4 worm cellular contexts compared by ENCODE assay signal in genomic region chrV:20693968-20694367, ce11.
TF ChIP-seq lines count a peak whose summit lies in the region.

No protein-coding gene starts in this region.

TF ChIP-seq in whole organism, L2 larva, 48 proteins besides CTCF, POLR2A, EP300 and RAD21:
- TF ChIP-seq lin-13 (GFP tag; optimal IDR thresholded peaks at IDR 0.05; lab: Kevin White, UChicago) (peak; percentile 45), C34F6.9 (tag; optimal IDR thresholded peaks at IDR 0.05; lab: Kevin White, UChicago) (peak; percentile 6), Y55F3AM.14 (GFP tag; optimal IDR thresholded peaks at IDR 0.05; lab: Kevin White, UChicago) (peak; percentile 18), nhr-129 (tag; optimal IDR thresholded peaks at IDR 0.05; lab: Kevin White, UChicago) (peak; percentile 39), elt-3 (tag; optimal IDR thresholded peaks at IDR 0.05; lab: Kevin White, UChicago) (no peak), ZK546.5 (tag; optimal IDR thresholded peaks at IDR 0.05; lab: Kevin White, UChicago) (no peak), gmeb-1 (tag; optimal IDR thresholded peaks at IDR 0.05; lab: Kevin White, UChicago) (peak; percentile 44), ceh-82 (tag; optimal IDR thresholded peaks at IDR 0.05; lab: Kevin White, UChicago) (no peak), sma-3 (GFP tag; optimal IDR thresholded peaks at IDR 0.05; lab: Kevin White, UChicago) (peak; percentile 73), lin-11 (tag; optimal IDR thresholded peaks at IDR 0.05; lab: Kevin White, UChicago) (peak; percentile 17), crh-2 (tag; optimal IDR thresholded peaks at IDR 0.05; lab: Kevin White, UChicago) (peak; percentile 4), unc-55 (GFP tag; optimal IDR thresholded peaks at IDR 0.05; lab: Kevin White, UChicago) (peak; percentile 18), lsy-2 (tag; optimal IDR thresholded peaks at IDR 0.05; lab: Kevin White, UChicago) (peak in 1 of 2 experiments; percentile 21), sma-9 (GFP tag; optimal IDR thresholded peaks at IDR 0.05; lab: Kevin White, UChicago) (no peak), sma-9 (tag; optimal IDR thresholded peaks at IDR 0.05; lab: Kevin White, UChicago) (no peak), F13H6.1 (tag; optimal IDR thresholded peaks at IDR 0.05; lab: Kevin White, UChicago) (peak; percentile 40)

TF ChIP-seq in whole organism, L4 larva, 104 proteins besides CTCF, POLR2A, EP300 and RAD21 (continues in another document):
- TF ChIP-seq nhr-111 (GFP tag; optimal IDR thresholded peaks at IDR 0.05; lab: Kevin White, UChicago) (no peak), zag-1 (tag; optimal IDR thresholded peaks at IDR 0.05; lab: Kevin White, UChicago) (no peak), dve-1 (tag; optimal IDR thresholded peaks at IDR 0.05; lab: Kevin White, UChicago; ENCODE audit: insufficient read depth) (peak; percentile 33), daf-8 (GFP tag; IDR thresholded peaks at IDR 0.05; lab: Robert Waterston, UW) (no peak), ceh-28 (tag; optimal IDR thresholded peaks at IDR 0.05; lab: Kevin White, UChicago) (no peak), F26F4.8 (GFP tag; conservative IDR thresholded peaks at IDR 0.05; lab: Robert Waterston, UW) (peak; percentile 88), zfp-2 (tag; optimal IDR thresholded peaks at IDR 0.05; lab: Kevin White, UChicago) (peak; percentile 11), T26A8.4 (GFP tag; IDR thresholded peaks at IDR 0.05; lab: Robert Waterston, UW) (peak; percentile 87), nhr-41 (GFP tag; IDR thresholded peaks at IDR 0.05; lab: Robert Waterston, UW) (no peak), unc-62 (GFP tag; optimal IDR thresholded peaks at IDR 0.05 in 1 of 2; lab: Kevin White, UChicago) (no peak), unc-62 (tag; optimal IDR thresholded peaks at IDR 0.05; lab: Kevin White, UChicago) (no peak), snpc-1.2 (GFP tag; IDR thresholded peaks at IDR 0.05; lab: Robert Waterston, UW) (peak; percentile 80), tag-97 (GFP tag; IDR thresholded peaks at IDR 0.05; lab: Robert Waterston, UW) (no peak), lin-1 (GFP tag; IDR thresholded peaks at IDR 0.05; lab: Robert Waterston, UW) (peak; percentile 81), ztf-11 (tag; optimal IDR thresholded peaks at IDR 0.05; lab: Kevin White, UChicago) (no peak), egl-43 (GFP tag; IDR thresholded peaks at IDR 0.05; lab: Robert Waterston, UW) (peak; percentile 95), dmd-6 (GFP tag; IDR thresholded peaks at IDR 0.05; lab: Robert Waterston, UW) (peak; percentile 65), dpl-1 (GFP tag; optimal IDR thresholded peaks at IDR 0.05; lab: Kevin White, UChicago) (peak; percentile 13), rbr-2 (tag; optimal IDR thresholded peaks at IDR 0.05; lab: Kevin White, UChicago) (peak; percentile 56), F49E8.2 (tag; optimal IDR thresholded peaks at IDR 0.05; lab: Kevin White, UChicago; ENCODE audit: borderline replicate concordance) (peak; percentile 16), nhr-102 (tag; optimal IDR thresholded peaks at IDR 0.05; lab: Kevin White, UChicago) (no peak), nhr-6 (tag; optimal IDR thresholded peaks at IDR 0.05; lab: Kevin White, UChicago) (peak; percentile 58), ceh-20 (GFP tag; IDR thresholded peaks at IDR 0.05; lab: Robert Waterston, UW) (peak; percentile 44; the same call in 1 of the 2 replicates), saeg-2 (GFP tag; IDR thresholded peaks at IDR 0.05; lab: Robert Waterston, UW) (0 out of 2 replicates have a peak, but pooled peaks have one; percentile 11), ZK337.2 (GFP tag; IDR thresholded peaks at IDR 0.05; lab: Robert Waterston, UW) (peak; percentile 68; the same call in 1 of the 2 replicates)

TF ChIP-seq in whole organism, late embryonic, 69 proteins besides CTCF, POLR2A, EP300 and RAD21 (continues in another document):
- TF ChIP-seq tbx-7 (tag; optimal IDR thresholded peaks at IDR 0.05; lab: Kevin White, UChicago) (no peak), lin-11 (tag; optimal IDR thresholded peaks at IDR 0.05; lab: Kevin White, UChicago) (peak; percentile 50), dve-1 (tag; optimal IDR thresholded peaks at IDR 0.05; lab: Kevin White, UChicago) (peak; percentile 29), ceh-48 (tag; optimal IDR thresholded peaks at IDR 0.05; lab: Kevin White, UChicago) (peak; percentile 15), lim-6 (tag; optimal IDR thresholded peaks at IDR 0.05; lab: Kevin White, UChicago) (no peak), ceh-24 (tag; optimal IDR thresholded peaks at IDR 0.05; lab: Kevin White, UChicago) (no peak), C08G9.2 (tag; optimal IDR thresholded peaks at IDR 0.05; lab: Kevin White, UChicago) (peak; percentile 28), T23F11.4 (GFP tag; optimal IDR thresholded peaks at IDR 0.05; lab: Kevin White, UChicago) (no peak), unc-3 (GFP tag; conservative IDR thresholded peaks at IDR 0.05; lab: Robert Waterston, UW) (no peak), unc-3 (tag; optimal IDR thresholded peaks at IDR 0.05; lab: Kevin White, UChicago) (no peak), madf-2 (tag; optimal IDR thresholded peaks at IDR 0.05; lab: Kevin White, UChicago) (peak; percentile 29), C38D4.7 (GFP tag; optimal IDR thresholded peaks at IDR 0.05; lab: Kevin White, UChicago) (peak; percentile 58), ceh-14 (tag; optimal IDR thresholded peaks at IDR 0.05; lab: Kevin White, UChicago) (no peak), ama-1 (optimal IDR thresholded peaks at IDR 0.05; lab: Kevin White, UChicago) (no peak), zip-5 (tag; optimal IDR thresholded peaks at IDR 0.05; lab: Kevin White, UChicago) (peak; percentile 3), ceh-45 (GFP tag; IDR thresholded peaks at IDR 0.05; lab: Robert Waterston, UW) (0 out of 2 replicates have a peak, but pooled peaks have one; percentile 46), unc-86 (tag; optimal IDR thresholded peaks at IDR 0.05; lab: Kevin White, UChicago) (no peak), unc-55 (GFP tag; optimal IDR thresholded peaks at IDR 0.05; lab: Kevin White, UChicago) (no peak), ztf-16 (tag; optimal IDR thresholded peaks at IDR 0.05; lab: Kevin White, UChicago) (no peak), odd-2 (tag; optimal IDR thresholded peaks at IDR 0.05; lab: Kevin White, UChicago) (no peak), tbx-2 (tag; optimal IDR thresholded peaks at IDR 0.05; lab: Kevin White, UChicago) (peak; percentile 45), ceh-31 (tag; optimal IDR thresholded peaks at IDR 0.05; lab: Kevin White, UChicago) (peak; percentile 15), pat-9 (tag; optimal IDR thresholded peaks at IDR 0.05; lab: Kevin White, UChicago) (peak; percentile 52), ahr-1 (tag; optimal IDR thresholded peaks at IDR 0.05; lab: Kevin White, UChicago) (no peak), elt-4 (tag; optimal IDR thresholded peaks at IDR 0.05; lab: Kevin White, UChicago) (no peak), pha-4 (tag; optimal IDR thresholded peaks at IDR 0.05; lab: Kevin White, UChicago) (no peak), gmeb-2 (tag; optimal IDR thresholded peaks at IDR 0.05; lab: Kevin White, UChicago) (peak; percentile 57), hlh-13 (GFP tag; optimal IDR thresholded peaks at IDR 0.05; lab: Kevin White, UChicago) (no peak), syd-9 (tag; optimal IDR thresholded peaks at IDR 0.05; lab: Kevin White, UChicago) (peak; percentile 23)

TF ChIP-seq in whole organism, mixed stage, embryonic, 35 proteins besides CTCF, POLR2A, EP300 and RAD21 (continues in another document):
- TF ChIP-seq lin-32 (GFP tag; optimal IDR thresholded peaks at IDR 0.05; lab: Kevin White, UChicago) (peak; percentile 48), zip-8 (tag; optimal IDR thresholded peaks at IDR 0.05; lab: Kevin White, UChicago) (no peak), nhr-237 (tag; optimal IDR thresholded peaks at IDR 0.05; lab: Kevin White, UChicago) (no peak), lin-13 (tag; optimal IDR thresholded peaks at IDR 0.05; lab: Kevin White, UChicago) (no peak), mls-2 (tag; optimal IDR thresholded peaks at IDR 0.05; lab: Kevin White, UChicago) (peak; percentile 57), lsy-2 (tag; optimal IDR thresholded peaks at IDR 0.05; lab: Kevin White, UChicago) (no peak), unc-39 (tag; optimal IDR thresholded peaks at IDR 0.05; lab: Kevin White, UChicago) (no peak), unc-62 (GFP tag; optimal IDR thresholded peaks at IDR 0.05; lab: Kevin White, UChicago) (no peak), pha-4 (tag; optimal IDR thresholded peaks at IDR 0.05; lab: Kevin White, UChicago) (no peak), cnd-1 (tag; optimal IDR thresholded peaks at IDR 0.05; lab: Kevin White, UChicago) (peak; percentile 79), snpc-4 (tag; optimal IDR thresholded peaks at IDR 0.05; lab: Kevin White, UChicago) (no peak), unc-120 (tag; optimal IDR thresholded peaks at IDR 0.05; lab: Kevin White, UChicago; ENCODE audit: poor library complexity, severe bottlenecking) (peak; percentile 47), blmp-1 (tag; optimal IDR thresholded peaks at IDR 0.05; lab: Kevin White, UChicago) (no peak), elt-1 (tag; optimal IDR thresholded peaks at IDR 0.05; lab: Kevin White, UChicago; ENCODE audit: borderline replicate concordance, insufficient read depth) (no peak), ceh-83 (GFP tag; optimal IDR thresholded peaks at IDR 0.05; lab: Kevin White, UChicago) (peak; percentile 79), M03D4.4 (tag; optimal IDR thresholded peaks at IDR 0.05; lab: Kevin White, UChicago) (peak; percentile 71), nhr-2 (tag; optimal IDR thresholded peaks at IDR 0.05; lab: Kevin White, UChicago) (no peak), nhr-12 (tag; optimal IDR thresholded peaks at IDR 0.05; lab: Kevin White, UChicago) (no peak), flh-1 (GFP tag; optimal IDR thresholded peaks at IDR 0.05; lab: Kevin White, UChicago) (peak; percentile 18), sem-2 (GFP tag; optimal IDR thresholded peaks at IDR 0.05; lab: Kevin White, UChicago) (peak; percentile 45), tbx-8 (GFP tag; optimal IDR thresholded peaks at IDR 0.05; lab: Kevin White, UChicago) (peak; percentile 49), ceh-43 (GFP tag; optimal IDR thresholded peaks at IDR 0.05; lab: Kevin White, UChicago) (peak; percentile 49), nhr-28 (tag; optimal IDR thresholded peaks at IDR 0.05; lab: Kevin White, UChicago) (no peak), nhr-76 (tag; optimal IDR thresholded peaks at IDR 0.05; lab: Kevin White, UChicago) (no peak), ham-2 (GFP tag; optimal IDR thresholded peaks at IDR 0.05; lab: Kevin White, UChicago) (peak; percentile 65), ceh-39 (tag; optimal IDR thresholded peaks at IDR 0.05; lab: Kevin White, UChicago) (no peak), drap-1 (GFP tag; optimal IDR thresholded peaks at IDR 0.05; lab: Kevin White, UChicago) (peak; percentile 94), bed-3 (GFP tag; optimal IDR thresholded peaks at IDR 0.05; lab: Kevin White, UChicago) (peak; percentile 53), mab-5 (tag; optimal IDR thresholded peaks at IDR 0.05; lab: Kevin White, UChicago) (no peak), mep-1 (tag; optimal IDR thresholded peaks at IDR 0.05; lab: Kevin White, UChicago) (peak; percentile 45), elt-3 (tag; optimal IDR thresholded peaks at IDR 0.05; lab: Kevin White, UChicago) (no peak), sptf-1 (tag; optimal IDR thresholded peaks at IDR 0.05; lab: Kevin White, UChicago) (peak; percentile 87), ztf-11 (tag; optimal IDR thresholded peaks at IDR 0.05; lab: Kevin White, UChicago) (no peak)
